Worm (Caenorhabditis elegans) whole organism, mixed stage, embryonic: Measurements from ENCODE around the gene irg-1.
"Not testable (repeated sequence)": the region's sequence is repeated elsewhere in the genome, so short reads cannot be mapped to it uniquely, and the experiment has no call there.

Experiments used
- elt-1 ChIP-seq: sonication (generic microtip); optimal IDR thresholded peaks from 2 replicates; lab custom pipeline; 2017; ENCODE audit warnings: missing genetic modification characterization, mild to moderate bottlenecking, missing compliant biosample characterization, antibody characterized with exemption, moderate library complexity, borderline replicate concordance; ENCODE audit not compliant: insufficient read depth
- pha-4 ChIP-seq: fragments of 150-350 bp; optimal IDR thresholded peaks from 2 replicates; lab custom pipeline; 2018; ENCODE audit warnings: missing biosample characterization, missing genetic modification reagents, missing genetic modification characterization
- snpc-4 ChIP-seq: fragments of 150-350 bp; optimal IDR thresholded peaks from 2 replicates; lab custom pipeline; 2014; ENCODE audit warnings: missing biosample characterization, missing genetic modification characterization

- not testable (repeated sequence) for TF ChIP-seq pha-4; snpc-4; elt-1 (tag; lab: Kevin White, UChicago)
Observed at ce11 chrV:3564335-3564734, 40.9 kb downstream of the irg-1 start, which contains the start of gene T24A6.17.
